Worm (Caenorhabditis elegans) whole organism, L4 larva: ENCODE data around the gene srz-70.
A peak's percentile ranks its signal among the peaks of the same experiment; 100 is the strongest.

Experiments used
- D1046.2 ChIP-seq: fragments of 200-800 bp; sonication (Bioruptor generic); IDR thresholded peaks from 2 replicates; pipeline ENCODE4 v1.3.6; 2022; ENCODE audit warnings: missing genetic modification characterization, missing compliant biosample characterization
- F49E8.2 ChIP-seq: sonication (generic microtip); optimal IDR thresholded peaks from 2 replicates; lab custom pipeline; 2016; ENCODE audit warnings: missing compliant biosample characterization, mild to moderate bottlenecking, missing genetic modification characterization, borderline replicate concordance
- Y105C5A.15 ChIP-seq: fragments of 200-800 bp; sonication (Bioruptor generic); IDR thresholded peaks from 2 replicates; pipeline ENCODE4 v1.3.6; 2022; ENCODE audit warnings: missing genetic modification characterization, missing compliant biosample characterization
- Y48G9A.11 ChIP-seq: fragments of 200-800 bp; sonication (Bioruptor generic); IDR thresholded peaks from 2 replicates; pipeline ENCODE4 v1.3.6; 2022; ENCODE audit warnings: missing genetic modification reagents, missing genetic modification characterization, missing compliant biosample characterization
- Y5F2A.4 ChIP-seq: fragments of 200-800 bp; sonication (Bioruptor generic); optimal IDR thresholded peaks from 2 replicates; lab custom pipeline; 2018; ENCODE audit warnings: mild to moderate bottlenecking, missing genetic modification characterization, missing compliant biosample characterization
- aha-1 ChIP-seq: fragments of 150-350 bp; peaks from one replicate; lab custom pipeline; 2014; ENCODE audit warnings: missing biosample characterization, missing genetic modification characterization
- aly-2 ChIP-seq: sonication (generic microtip); optimal IDR thresholded peaks from 2 replicates; lab custom pipeline; 2018; ENCODE audit warnings: missing biosample characterization, missing genetic modification characterization
- ama-1 ChIP-seq: fragments of 150-350 bp; optimal IDR thresholded peaks from 2 replicates; lab custom pipeline; 2014; ENCODE audit warnings: inconsistent platforms, mixed read lengths
- ceh-28 ChIP-seq: fragments of 150-350 bp; optimal IDR thresholded peaks from 2 replicates; lab custom pipeline; 2014; ENCODE audit warnings: missing biosample characterization, missing genetic modification reagents, missing genetic modification characterization
- ceh-32 ChIP-seq: sonication (generic microtip); optimal IDR thresholded peaks from 2 replicates; lab custom pipeline; 2016; ENCODE audit warnings: mild to moderate bottlenecking, missing genetic modification characterization, missing compliant biosample characterization; ENCODE audit not compliant: poor library complexity
- ceh-82 ChIP-seq: sonication (generic microtip); optimal IDR thresholded peaks from 2 replicates; lab custom pipeline; 2017; ENCODE audit warnings: missing biosample characterization, missing genetic modification characterization
- cey-2 ChIP-seq: sonication (generic microtip); optimal IDR thresholded peaks from 3 replicates; lab custom pipeline; 2017; ENCODE audit warnings: missing genetic modification characterization, mild to moderate bottlenecking, missing compliant biosample characterization, antibody characterized with exemption, borderline replicate concordance; ENCODE audit not compliant: insufficient read depth
- daf-12 ChIP-seq: fragments of 150-350 bp; optimal IDR thresholded peaks from 2 replicates; lab custom pipeline; 2014; ENCODE audit warnings: missing biosample characterization, missing genetic modification reagents, missing genetic modification characterization
- daf-16 ChIP-seq, 3 experiments: sonication (generic microtip); optimal IDR thresholded peaks; 2 replicates each; lab custom pipeline; 2016 to 2017; ENCODE audit warnings: missing genetic modification characterization in 3 of 3, missing genetic modification reagents in 3 of 3, mild to moderate bottlenecking in 2 of 3, missing compliant biosample characterization in 2 of 3, missing biosample characterization in 1 of 3, moderate library complexity in 1 of 3
- dmd-8 ChIP-seq: fragments of 200-800 bp; sonication (Bioruptor generic); IDR thresholded peaks from 2 replicates; pipeline ENCODE4 v1.3.6; 2022; ENCODE audit warnings: missing genetic modification characterization, missing compliant biosample characterization
- dmd-9 ChIP-seq: fragments of 200-800 bp; sonication (Bioruptor generic); IDR thresholded peaks from 2 replicates; pipeline ENCODE4 v1.3.6; 2022; ENCODE audit warnings: missing genetic modification reagents, missing genetic modification characterization, missing compliant biosample characterization
- dve-1 ChIP-seq: sonication (generic microtip); optimal IDR thresholded peaks from 2 replicates; lab custom pipeline; 2017; ENCODE audit warnings: antibody characterized with exemption, mild to moderate bottlenecking, missing genetic modification characterization, missing compliant biosample characterization; ENCODE audit not compliant: insufficient read depth
- egl-27 ChIP-seq: sonication (generic microtip); optimal IDR thresholded peaks from 3 replicates; lab custom pipeline; 2017; ENCODE audit warnings: missing biosample characterization, missing genetic modification reagents, missing genetic modification characterization
- hif-1 ChIP-seq, 2 experiments: sonication (generic microtip); optimal IDR thresholded peaks; 2 replicates each; lab custom pipeline; 2016 to 2017; ENCODE audit warnings: missing compliant biosample characterization in 2 of 2, missing genetic modification characterization in 2 of 2, missing genetic modification reagents in 2 of 2, missing genotype in 2 of 2, mild to moderate bottlenecking in 1 of 2
- hmg-1.1 ChIP-seq: fragments of 200-800 bp; sonication (Bioruptor generic); IDR thresholded peaks from 2 replicates; pipeline ENCODE4 v1.3.6; 2022; ENCODE audit warnings: missing genetic modification reagents, missing genetic modification characterization, missing compliant biosample characterization
- lim-7 ChIP-seq: fragments of 200-800 bp; sonication (Bioruptor generic); IDR thresholded peaks from 2 replicates; pipeline ENCODE4 v1.3.6; 2022; ENCODE audit warnings: missing genetic modification characterization, missing compliant biosample characterization
- lin-38 ChIP-seq: fragments of 200-800 bp; sonication (Bioruptor generic); IDR thresholded peaks from 2 replicates; pipeline ENCODE4 v1.3.6; 2022; ENCODE audit warnings: missing genetic modification reagents, missing genetic modification characterization, missing compliant biosample characterization
- lin-39 ChIP-seq: fragments of 150-350 bp; optimal IDR thresholded peaks from 2 replicates; lab custom pipeline; 2014; ENCODE audit warnings: missing biosample characterization, missing genetic modification reagents, missing genetic modification characterization
- mes-2 ChIP-seq: sonication (generic microtip); optimal IDR thresholded peaks from 2 replicates; lab custom pipeline; 2016; ENCODE audit warnings: missing genotype, mild to moderate bottlenecking, missing genetic modification characterization, missing compliant biosample characterization; ENCODE audit not compliant: poor library complexity, severe bottlenecking
- mxl-3 ChIP-seq: fragments of 200-800 bp; sonication (Bioruptor generic); optimal IDR thresholded peaks from 2 replicates; lab custom pipeline; 2018; ENCODE audit warnings: mild to moderate bottlenecking, missing genetic modification characterization, missing compliant biosample characterization
- nhr-102 ChIP-seq: sonication (generic microtip); optimal IDR thresholded peaks from 2 replicates; lab custom pipeline; 2016; ENCODE audit warnings: mild to moderate bottlenecking, missing genetic modification characterization, moderate library complexity, missing compliant biosample characterization
- nhr-41 ChIP-seq: fragments of 200-800 bp; sonication (Bioruptor generic); IDR thresholded peaks from 2 replicates; pipeline ENCODE4 v1.3.6; 2022; ENCODE audit warnings: missing genetic modification reagents, missing genetic modification characterization, missing compliant biosample characterization
- nhr-48 ChIP-seq: sonication (generic microtip); optimal IDR thresholded peaks from 2 replicates; lab custom pipeline; 2016; ENCODE audit warnings: mild to moderate bottlenecking, missing genetic modification characterization, missing compliant biosample characterization
- rbr-2 ChIP-seq: sonication (generic microtip); optimal IDR thresholded peaks from 2 replicates; lab custom pipeline; 2016; ENCODE audit warnings: missing genotype, missing genetic modification characterization, missing compliant biosample characterization
- snpc-4 ChIP-seq: fragments of 150-350 bp; optimal IDR thresholded peaks from 2 replicates; lab custom pipeline; 2014; ENCODE audit warnings: missing biosample characterization, missing genetic modification characterization
- spr-1 ChIP-seq: sonication (generic microtip); optimal IDR thresholded peaks from 2 replicates; lab custom pipeline; 2016; ENCODE audit warnings: mild to moderate bottlenecking, missing genetic modification characterization, missing compliant biosample characterization
- tra-1 ChIP-seq: fragments of 200-800 bp; sonication (Bioruptor generic); IDR thresholded peaks from 2 replicates; pipeline ENCODE4 v1.3.6; 2022; ENCODE audit warnings: missing genetic modification reagents, missing genetic modification characterization, missing compliant biosample characterization
- unc-39 ChIP-seq: sonication (generic microtip); optimal IDR thresholded peaks from 2 replicates; lab custom pipeline; 2017; ENCODE audit warnings: missing biosample characterization, missing genetic modification characterization
- unc-62 ChIP-seq, 3 experiments: fragments of 150-350 bp in 1 of 3; sonication (generic microtip); optimal IDR thresholded peaks in 2 of 3; peaks in 1 of 3; 1 replicate in 1 of 3; 2 replicates in 2 of 3; lab custom pipeline; 2014 to 2017; ENCODE audit warnings: missing biosample characterization in 3 of 3, missing genetic modification characterization in 3 of 3, missing genetic modification reagents in 3 of 3, missing genotype in 1 of 3
- zag-1 ChIP-seq: fragments of 150-350 bp; optimal IDR thresholded peaks from 2 replicates; lab custom pipeline; 2014; ENCODE audit warnings: missing biosample characterization, missing genetic modification characterization
- zfp-3 ChIP-seq: fragments of 200-800 bp; sonication (Bioruptor generic); conservative IDR thresholded peaks from 2 replicates; pipeline ENCODE4 v1.3.6; 2022; ENCODE audit warnings: missing genetic modification reagents, missing genetic modification characterization, missing compliant biosample characterization
- zip-11 ChIP-seq: fragments of 200-800 bp; sonication (Bioruptor generic); IDR thresholded peaks from 2 replicates; pipeline ENCODE4 v1.3.6; 2022; ENCODE audit warnings: missing genetic modification characterization, missing compliant biosample characterization

srz-70 gene

ce11 chrIV:3514467-3514866 is 35.7 kb upstream of the srz-70 start, which contains the start of gene tsg-101:
Gene tsg-101, minus strand, starts transcription at chrIV:3514567.
- TF ChIP-seq aha-1 (peak; percentile 48), dmd-8 (GFP tag; lab: Robert Waterston, UW) (no peak), daf-12 (tag; lab: Kevin White, UChicago) (no peak)

ce11 chrIV:3509477-3510063 is 30.8 kb upstream of the srz-70 start, which contains the start of gene ced-10:
Gene ced-10, minus strand, starts transcription at chrIV:3509527.
- TF ChIP-seq rbr-2 (tag; lab: Kevin White, UChicago) (no peak), hif-1 (tag; optimal IDR thresholded peaks at IDR 0.05; lab: Kevin White, UChicago) (no peak), daf-12 (tag; lab: Kevin White, UChicago) (no peak), egl-27 (no peak), zfp-3 (GFP tag; lab: Robert Waterston, UW) (no peak), tra-1 (no peak), aly-2 (tag; lab: Kevin White, UChicago) (no peak), Y5F2A.4 (no peak), ceh-32 (tag; lab: Kevin White, UChicago) (no peak)

ce11 chrIV:3505940-3506339 is 27.1 kb upstream of the srz-70 start:
- TF ChIP-seq ama-1 (lab: Kevin White, UChicago) (peak; percentile 2), ceh-82 (tag; lab: Kevin White, UChicago) (no peak), daf-16 (GFP tag; optimal IDR thresholded peaks at IDR 0.05; lab: Kevin White, UChicago) (no peak), daf-16 (tag; optimal IDR thresholded peaks at IDR 0.05; lab: Kevin White, UChicago) (no peak), lin-39 (tag; lab: Kevin White, UChicago) (no peak), nhr-41 (GFP tag; lab: Robert Waterston, UW) (no peak), hif-1 (tag; optimal IDR thresholded peaks at IDR 0.05; lab: Kevin White, UChicago) (peak in 1 of 2 experiments; percentile 11), lin-38 (GFP tag; lab: Robert Waterston, UW) (peak; percentile 29; the same call in 1 of the 2 replicates), Y48G9A.11 (peak; percentile 32; the same call in 1 of the 2 replicates), dve-1 (peak; percentile 2), mes-2 (tag; lab: Kevin White, UChicago) (peak; percentile 67), Y105C5A.15 (GFP tag; lab: Robert Waterston, UW) (0 out of 2 replicates have a peak, but pooled peaks have one; percentile 33), unc-62 (GFP tag; optimal IDR thresholded peaks at IDR 0.05 in 1 of 2; lab: Kevin White, UChicago) (peak in 1 of 2 experiments; percentile 30), unc-62 (tag; optimal IDR thresholded peaks at IDR 0.05; lab: Kevin White, UChicago) (no peak), mxl-3 (peak; percentile 42)

DNA sequence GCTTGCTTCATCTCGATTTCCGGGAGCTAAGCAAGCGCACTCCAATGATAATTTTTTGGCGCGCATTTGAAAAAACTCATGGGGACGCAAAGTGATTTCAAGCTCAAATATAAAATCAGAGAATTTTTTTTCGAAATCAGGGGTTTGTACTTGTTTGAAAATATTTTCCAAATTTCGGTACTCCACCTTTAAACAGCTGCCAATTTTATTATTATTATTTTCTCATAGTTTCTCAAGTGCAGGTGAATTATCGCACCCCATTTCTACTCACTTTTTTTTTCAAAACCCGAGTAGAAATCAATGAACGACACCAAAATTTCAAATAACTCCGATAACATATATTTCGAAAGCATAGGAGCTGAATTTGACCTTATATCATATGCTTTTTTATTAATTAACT is 25.3 kb upstream of the srz-70 start, which contains the start of gene srz-83:
Gene srz-83 (plus strand): TSS at position 301 of the 400 bp plus-strand sequence.
- TF ChIP-seq nhr-48 (tag; lab: Kevin White, UChicago) = no peak
- TF ChIP-seq cey-2 (tag; lab: Kevin White, UChicago) = no peak
- TF ChIP-seq unc-39 (tag; lab: Kevin White, UChicago) = no peak
- no peak for TF ChIP-seq ceh-28
- TF ChIP-seq snpc-4 (tag; lab: Kevin White, UChicago) = no peak
- no peak for TF ChIP-seq zag-1 (tag; lab: Kevin White, UChicago)
- TF ChIP-seq D1046.2 (GFP tag; lab: Robert Waterston, UW) = no peak
- no peak for TF ChIP-seq mxl-3
- no peak for TF ChIP-seq zip-11 (GFP tag; lab: Robert Waterston, UW)
- TF ChIP-seq lim-7 (GFP tag; lab: Robert Waterston, UW) = no peak
- no peak for TF ChIP-seq dmd-9 (GFP tag; lab: Robert Waterston, UW)
- no peak for TF ChIP-seq spr-1
- no peak for TF ChIP-seq nhr-102 (tag; lab: Kevin White, UChicago)
- TF ChIP-seq hmg-1.1 (GFP tag; lab: Robert Waterston, UW) = no peak
- no peak for TF ChIP-seq dve-1
- no peak for TF ChIP-seq F49E8.2 (tag; lab: Kevin White, UChicago)
